Worm (Caenorhabditis elegans): Measurements from ENCODE around the gene flh-1.
"Not testable (repeated sequence)": the region's sequence is repeated elsewhere in the genome, so short reads cannot be mapped to it uniquely, and the experiment has no call there.

Gene flh-1

ce11 chrIV:9303994-9304393, 39.9 kb upstream of the flh-1 start, which contains the start of gene F49C12.4:
Gene F49C12.4, minus strand, starts transcription at chrIV:9304094.
- TF ChIP-seq sox-4 (tag; optimal IDR thresholded peaks at IDR 0.05), result no peak
- TF ChIP-seq hlh-30 (tag; optimal IDR thresholded peaks at IDR 0.05; ENCODE audit: insufficient read depth), result no peak
- TF ChIP-seq tbx-7 (tag; optimal IDR thresholded peaks at IDR 0.05), result no peak
- TF ChIP-seq ceh-48 (tag; optimal IDR thresholded peaks at IDR 0.05), result no peak

- TF ChIP-seq hlh-6 (tag; optimal IDR thresholded peaks at IDR 0.05), result no peak
- no peak for TF ChIP-seq dmd-4 (tag; optimal IDR thresholded peaks at IDR 0.05; ENCODE audit: borderline replicate concordance)
- TF ChIP-seq rnt-1 (tag; optimal IDR thresholded peaks at IDR 0.05), result no peak
- no peak for TF ChIP-seq ets-4 (tag; optimal IDR thresholded peaks at IDR 0.05)
- TF ChIP-seq hlh-8 (tag; optimal IDR thresholded peaks at IDR 0.05), result no peak
Measured at ce11 chrIV:9300127-9300526, 36.1 kb upstream of the flh-1 start, which contains the start of gene F49C12.3. Gene F49C12.3, plus strand, starts transcription at chrIV:9300427.

- TF ChIP-seq ceh-9 (tag; optimal IDR thresholded peaks at IDR 0.05), result no peak
- no peak for TF ChIP-seq ama-1 (optimal IDR thresholded peaks at IDR 0.05)
- TF ChIP-seq fkh-10 (GFP tag; optimal IDR thresholded peaks at IDR 0.05), result no peak
- TF ChIP-seq rnt-1 (tag; optimal IDR thresholded peaks at IDR 0.05), result no peak
- no peak for TF ChIP-seq nfya-1 (tag; optimal IDR thresholded peaks at IDR 0.05)
- no peak for TF ChIP-seq ceh-19 (GFP tag; optimal IDR thresholded peaks at IDR 0.05)
- TF ChIP-seq C38D4.7 (GFP tag; optimal IDR thresholded peaks at IDR 0.05), result no peak
- TF ChIP-seq ceh-24 (tag; optimal IDR thresholded peaks at IDR 0.05), result no peak
- no peak for TF ChIP-seq ahr-1 (tag; optimal IDR thresholded peaks at IDR 0.05)
- TF ChIP-seq K09A11.1 (tag; optimal IDR thresholded peaks at IDR 0.05; ENCODE audit: insufficient read depth), result no peak
- no peak for TF ChIP-seq ceh-48 (tag; optimal IDR thresholded peaks at IDR 0.05)
- TF ChIP-seq ceh-31 (tag; optimal IDR thresholded peaks at IDR 0.05), result no peak
- no peak for TF ChIP-seq sox-2 (GFP tag; IDR thresholded peaks at IDR 0.05)
- no peak for TF ChIP-seq pag-3 (tag; optimal IDR thresholded peaks at IDR 0.05; ENCODE audit: borderline replicate concordance)
- TF ChIP-seq zip-5 (tag; optimal IDR thresholded peaks at IDR 0.05), result no peak
- TF ChIP-seq Y22D7AL.16 (tag; optimal IDR thresholded peaks at IDR 0.05), result no peak
Measured at ce11 chrIV:9299145-9299544, 35.1 kb upstream of the flh-1 start, which contains the start of gene F49C12.2. Gene F49C12.2, minus strand, starts transcription at chrIV:9299245.

ce11 chrIV:9296285-9296684, 32.2 kb upstream of the flh-1 start, which contains the start of gene F49C12.1:
Gene F49C12.1, minus strand, starts transcription at chrIV:9296354.
- no peak for TF ChIP-seq che-1 (tag; optimal IDR thresholded peaks at IDR 0.05)
- no peak for TF ChIP-seq ceh-22 (tag; optimal IDR thresholded peaks at IDR 0.05)
- TF ChIP-seq hlh-6 (tag; optimal IDR thresholded peaks at IDR 0.05), result no peak
- no peak for TF ChIP-seq T23F11.4 (GFP tag; optimal IDR thresholded peaks at IDR 0.05)
- no peak for TF ChIP-seq hlh-8 (tag; optimal IDR thresholded peaks at IDR 0.05)
- TF ChIP-seq ceh-24 (tag; optimal IDR thresholded peaks at IDR 0.05), result no peak
- TF ChIP-seq pag-3 (tag; optimal IDR thresholded peaks at IDR 0.05; ENCODE audit: borderline replicate concordance), result no peak
- TF ChIP-seq lim-6 (tag; optimal IDR thresholded peaks at IDR 0.05), result no peak
- TF ChIP-seq sdc-2 (tag; optimal IDR thresholded peaks at IDR 0.05), result no peak
- TF ChIP-seq syd-9 (tag; optimal IDR thresholded peaks at IDR 0.05), result no peak
- TF ChIP-seq sox-2 (GFP tag; IDR thresholded peaks at IDR 0.05), result no peak
- no peak for TF ChIP-seq Y22D7AL.16 (tag; optimal IDR thresholded peaks at IDR 0.05)
- no peak for TF ChIP-seq C08G9.2 (tag; optimal IDR thresholded peaks at IDR 0.05)
- no peak for TF ChIP-seq pax-1 (tag; optimal IDR thresholded peaks at IDR 0.05)
- TF ChIP-seq pros-1 (tag; optimal IDR thresholded peaks at IDR 0.05), result no peak

ce11 chrIV:9293825-9294224, 29.8 kb upstream of the flh-1 start, which contains the start of gene nhr-264:
Gene nhr-264, minus strand, starts transcription at chrIV:9293925.
- not testable (repeated sequence) for TF ChIP-seq ceh-30, pha-2, elt-2 (tag; optimal IDR thresholded peaks at IDR 0.05)
